Worm (Caenorhabditis elegans) whole organism, young adult: ENCODE data around the gene ZC477.2.
A peak's percentile ranks its signal among the peaks of the same experiment; 100 is the strongest.

Experiments used
- F33H1.4 ChIP-seq: fragments of 200-800 bp; sonication (Bioruptor generic); IDR thresholded peaks from 2 replicates; pipeline ENCODE4 v1.3.6; 2022; ENCODE audit warnings: missing genetic modification reagents, missing genetic modification characterization, missing compliant biosample characterization
- K12H6.12 ChIP-seq: fragments of 200-800 bp; sonication (Bioruptor generic); optimal IDR thresholded peaks from 2 replicates; lab custom pipeline; 2018; ENCODE audit warnings: mild to moderate bottlenecking, missing genetic modification characterization, missing compliant biosample characterization
- aptf-2 ChIP-seq: fragments of 200-800 bp; sonication (Bioruptor generic); conservative IDR thresholded peaks from 2 replicates; pipeline ENCODE4 v1.3.6; 2022; ENCODE audit warnings: missing genetic modification reagents, missing genetic modification characterization, missing compliant biosample characterization
- attf-6 ChIP-seq: fragments of 200-800 bp; sonication (Bioruptor generic); IDR thresholded peaks from 2 replicates; pipeline ENCODE4 v1.3.6; 2022; ENCODE audit warnings: missing genetic modification reagents, missing genetic modification characterization, missing compliant biosample characterization
- egrh-3 ChIP-seq: fragments of 200-800 bp; sonication (Bioruptor generic); IDR thresholded peaks from 2 replicates; pipeline ENCODE4 v1.3.6; 2022; ENCODE audit warnings: missing genetic modification reagents, missing genetic modification characterization, missing compliant biosample characterization
- hsf-1 ChIP-seq: fragments of 200-800 bp; sonication (Bioruptor generic); IDR thresholded peaks from 2 replicates; pipeline ENCODE4 v1.3.6; 2022; ENCODE audit warnings: missing genetic modification reagents, missing genetic modification characterization, missing compliant biosample characterization
- let-526 ChIP-seq: fragments of 200-800 bp; sonication (Bioruptor generic); IDR thresholded peaks from 2 replicates; pipeline ENCODE4 v1.3.6; 2022; ENCODE audit warnings: missing genetic modification reagents, missing genetic modification characterization, missing compliant biosample characterization
- repo-1 ChIP-seq: sonication (generic microtip); optimal IDR thresholded peaks from 2 replicates; lab custom pipeline; 2017; ENCODE audit warnings: mild to moderate bottlenecking, missing genetic modification characterization, missing compliant biosample characterization
- unc-130 ChIP-seq: sonication (generic microtip); optimal IDR thresholded peaks from 2 replicates; lab custom pipeline; 2016; ENCODE audit warnings: missing genetic modification reagents, missing genetic modification characterization, missing compliant biosample characterization
- ztf-25 ChIP-seq: fragments of 200-800 bp; sonication (Bioruptor generic); IDR thresholded peaks from 2 replicates; pipeline ENCODE4 v1.3.6; 2022; ENCODE audit warnings: missing genetic modification reagents, missing genetic modification characterization, missing compliant biosample characterization

DNA sequence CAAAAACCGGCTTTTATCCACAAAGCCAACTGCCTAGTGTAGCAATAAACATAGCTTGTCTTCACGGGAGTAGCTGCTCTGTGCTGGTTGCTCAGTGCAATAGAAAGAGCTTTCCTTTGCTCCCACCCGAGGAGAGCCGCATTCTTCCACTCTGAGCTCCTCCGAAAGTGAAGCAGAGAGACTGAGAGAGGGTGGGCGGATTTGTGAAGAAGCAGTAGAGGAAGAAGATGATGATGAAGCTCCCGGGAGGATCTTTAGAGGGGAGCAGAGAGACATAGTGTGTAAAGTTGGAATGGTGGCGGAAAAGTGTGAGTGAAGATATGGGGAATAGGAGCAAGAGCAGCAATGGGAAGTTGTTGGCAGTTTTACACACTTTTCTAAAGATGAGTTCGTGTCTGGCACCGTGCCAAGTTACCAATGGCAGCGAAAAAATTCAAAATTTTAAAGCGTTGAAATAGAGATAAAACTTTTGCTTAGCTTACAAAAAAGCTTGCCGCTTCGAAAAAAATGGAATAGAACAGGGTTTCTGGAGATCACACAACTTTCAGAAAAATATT lies 9.4 kb upstream of the ZC477.2 start, which contains the start of gene ZC477.4:
- TF ChIP-seq attf-6 (GFP tag; lab: Robert Waterston, UW) (no peak), K12H6.12 (tag; lab: Kevin White, UChicago) (no peak), F33H1.4 (GFP tag; lab: Robert Waterston, UW) (no peak), aptf-2 (no peak), let-526 (no peak), egrh-3 (GFP tag; lab: Robert Waterston, UW) (0 out of 2 replicates have a peak, but pooled peaks have one; percentile 25), ztf-25 (GFP tag; lab: Robert Waterston, UW) (no peak), unc-130 (GFP tag; lab: Kevin White, UChicago) (no peak), hsf-1 (GFP tag; lab: Robert Waterston, UW) (no peak), repo-1 (tag; lab: Kevin White, UChicago) (no peak)
